Fruit fly (Drosophila melanogaster) whole organism, embryonic: ENCODE measurements around the gene Ufd1.

ENCODE experiments used
- Atf6 ChIP-seq: fragments of 200-800 bp; sonication (Bioruptor generic); IDR thresholded peaks from 2 replicates; pipeline ENCODE4 v1.3.6; 2022; ENCODE audit warnings: missing biosample characterization, missing genetic modification characterization
- Bgb ChIP-seq: fragments of 200-800 bp; sonication (Bioruptor generic); IDR thresholded peaks from 2 replicates; pipeline ENCODE4 v1.3.6; 2022; ENCODE audit warnings: missing biosample characterization, missing genetic modification characterization; ENCODE audit not compliant: partially characterized antibody
- CG10274 ChIP-seq: fragments of 200-800 bp; sonication (Bioruptor generic); optimal IDR thresholded peaks from 3 replicates; lab custom pipeline; 2017; ENCODE audit warnings: missing biosample characterization, mild to moderate bottlenecking, missing genetic modification characterization
- CG10321 ChIP-seq: fragments of 200-800 bp; sonication (Bioruptor generic); IDR thresholded peaks from 2 replicates; pipeline ENCODE4 v1.3.6; 2022; ENCODE audit warnings: missing biosample characterization, missing genetic modification characterization
- CG10654 ChIP-seq: fragments of 200-800 bp; sonication (Bioruptor generic); optimal IDR thresholded peaks from 2 replicates; lab custom pipeline; 2016; ENCODE audit warnings: missing biosample characterization, missing genetic modification characterization
- CG10979 ChIP-seq: fragments of 200-800 bp; sonication (Bioruptor generic); optimal IDR thresholded peaks from 2 replicates; lab custom pipeline; 2018; ENCODE audit warnings: missing biosample characterization, mild to moderate bottlenecking, missing genetic modification characterization, moderate library complexity
- CG12391 ChIP-seq: fragments of 200-800 bp; sonication (Bioruptor generic); optimal IDR thresholded peaks from 3 replicates; lab custom pipeline; 2018; ENCODE audit warnings: missing biosample characterization, mild to moderate bottlenecking, missing genetic modification characterization, moderate library complexity
- CG13287 ChIP-seq: fragments of 200-800 bp; sonication (Bioruptor generic); IDR thresholded peaks from 2 replicates; pipeline ENCODE4 v1.3.6; 2022; ENCODE audit warnings: missing biosample characterization, missing genetic modification characterization; ENCODE audit not compliant: partially characterized antibody
- CG13424 ChIP-seq: fragments of 200-800 bp; sonication (Bioruptor generic); optimal IDR thresholded peaks from 2 replicates; lab custom pipeline; 2019; ENCODE audit warnings: missing biosample characterization, mild to moderate bottlenecking, missing genetic modification characterization, moderate library complexity
- CG14050 ChIP-seq: fragments of 200-800 bp; sonication (Bioruptor generic); IDR thresholded peaks from 3 replicates; pipeline ENCODE4 v1.3.6; 2022; ENCODE audit warnings: missing biosample characterization, missing genetic modification characterization
- CG15514 ChIP-seq: fragments of 200-800 bp; sonication (Bioruptor generic); optimal IDR thresholded peaks from 3 replicates; lab custom pipeline; 2017; ENCODE audit warnings: missing biosample characterization, missing genetic modification characterization, mild to moderate bottlenecking, moderate library complexity, missing genetic modification reagents
- CG1603 ChIP-seq: fragments of 200-800 bp; sonication (Bioruptor generic); optimal IDR thresholded peaks from 2 replicates; lab custom pipeline; 2019; ENCODE audit warnings: missing biosample characterization, mild to moderate bottlenecking, missing genetic modification characterization, moderate library complexity
- CG17802 ChIP-seq: fragments of 200-800 bp; sonication (Bioruptor generic); optimal IDR thresholded peaks from 2 replicates; lab custom pipeline; 2018; ENCODE audit warnings: missing biosample characterization, mild to moderate bottlenecking, missing genetic modification characterization, moderate library complexity
- CG31365 ChIP-seq: fragments of 200-800 bp; sonication (Bioruptor generic); optimal IDR thresholded peaks from 2 replicates; lab custom pipeline; 2018; ENCODE audit warnings: missing biosample characterization, mild to moderate bottlenecking, missing genetic modification characterization
- CG4404 ChIP-seq: fragments of 200-800 bp; sonication (Bioruptor generic); IDR thresholded peaks from 2 replicates; pipeline ENCODE4 v1.3.6; 2022; ENCODE audit warnings: missing biosample characterization, missing genetic modification characterization
- D19A ChIP-seq: fragments of 200-800 bp; optimal IDR thresholded peaks from 3 replicates; lab custom pipeline; 2019; ENCODE audit warnings: missing biosample characterization, mild to moderate bottlenecking, missing genetic modification characterization, moderate library complexity
- Deaf1 ChIP-seq: fragments of 200-800 bp; optimal IDR thresholded peaks from 3 replicates; lab custom pipeline; 2019; ENCODE audit warnings: missing biosample characterization, mild to moderate bottlenecking, missing genetic modification characterization, moderate library complexity
- Dek ChIP-seq: fragments of 200-800 bp; sonication (Bioruptor generic); optimal IDR thresholded peaks from 3 replicates; lab custom pipeline; 2019; ENCODE audit warnings: missing biosample characterization, mild to moderate bottlenecking, missing genetic modification characterization, moderate library complexity
- Dfd ChIP-seq, 2 experiments: fragments of >200 bp; optimal IDR thresholded peaks; 2 replicates each; lab custom pipeline; 2017; ENCODE audit warnings: missing biosample characterization in 2 of 2, missing genetic modification characterization in 2 of 2
- Drgx ChIP-seq: fragments of 200-800 bp; sonication (Bioruptor generic); IDR thresholded peaks from 2 replicates; pipeline ENCODE4 v1.3.6; 2022; ENCODE audit warnings: missing biosample characterization, missing genetic modification characterization
- ERR ChIP-seq: fragments of 200-800 bp; sonication (Bioruptor generic); optimal IDR thresholded peaks from 2 replicates; lab custom pipeline; 2016; ENCODE audit warnings: missing biosample characterization, missing genetic modification characterization
- Hand ChIP-seq: fragments of 200-800 bp; sonication (Bioruptor generic); optimal IDR thresholded peaks from 2 replicates; lab custom pipeline; 2017; ENCODE audit warnings: mild to moderate bottlenecking, missing biosample characterization, missing genetic modification reagents, missing genetic modification characterization
- HmgZ ChIP-seq: fragments of 200-800 bp; sonication (Bioruptor generic); optimal IDR thresholded peaks from 2 replicates; lab custom pipeline; 2018; ENCODE audit warnings: missing biosample characterization, mild to moderate bottlenecking, missing genetic modification characterization
- Hr78 ChIP-seq, 2 experiments: fragments of 200-800 bp in 1 of 2; fragments of >200 bp in 1 of 2; sonication (Bioruptor generic) in 1 of 2; optimal IDR thresholded peaks; 2 replicates each; lab custom pipeline; 2017 to 2019; ENCODE audit warnings: missing biosample characterization in 2 of 2, missing genetic modification characterization in 2 of 2, mild to moderate bottlenecking in 1 of 2, moderate library complexity in 1 of 2
- Lpt ChIP-seq: fragments of >200 bp; optimal IDR thresholded peaks from 2 replicates; lab custom pipeline; 2018; ENCODE audit warnings: missing biosample characterization, missing genetic modification characterization
- MESR4 ChIP-seq: fragments of 200-800 bp; sonication (Bioruptor generic); optimal IDR thresholded peaks from 2 replicates; lab custom pipeline; 2018; ENCODE audit warnings: missing biosample characterization, mild to moderate bottlenecking, missing genetic modification characterization, moderate library complexity
- Mrtf ChIP-seq: fragments of 200-800 bp; sonication (Bioruptor generic); IDR thresholded peaks from 3 replicates; pipeline ENCODE4 v1.3.6; 2022; ENCODE audit warnings: missing biosample characterization, missing genetic modification characterization
- NK7.1 ChIP-seq: fragments of 200-800 bp; sonication (Bioruptor generic); optimal IDR thresholded peaks from 3 replicates; lab custom pipeline; 2016; ENCODE audit warnings: missing biosample characterization, missing genetic modification characterization
- PHDP ChIP-seq: fragments of 200-800 bp; sonication (Bioruptor generic); optimal IDR thresholded peaks from 3 replicates; lab custom pipeline; 2018; ENCODE audit warnings: missing biosample characterization, mild to moderate bottlenecking, missing genetic modification characterization, moderate library complexity
- Scr ChIP-seq: fragments of 200-800 bp; sonication (Bioruptor generic); IDR thresholded peaks from 2 replicates; pipeline ENCODE4 v1.3.6; 2022; ENCODE audit warnings: missing biosample characterization, missing genetic modification characterization; ENCODE audit not compliant: partially characterized antibody
- Spps ChIP-seq: fragments of 200-800 bp; sonication (Bioruptor generic); optimal IDR thresholded peaks from 2 replicates; lab custom pipeline; 2018; ENCODE audit warnings: missing biosample characterization, mild to moderate bottlenecking, missing genetic modification characterization
- Xrp1 ChIP-seq: fragments of 200-800 bp; sonication (Bioruptor generic); IDR thresholded peaks from 2 replicates; pipeline ENCODE4 v1.3.6; 2022; ENCODE audit warnings: missing biosample characterization, missing genetic modification characterization
- YL-1 ChIP-seq: fragments of 200-800 bp; sonication (Bioruptor generic); optimal IDR thresholded peaks from 3 replicates; lab custom pipeline; 2017; ENCODE audit warnings: missing biosample characterization, mild to moderate bottlenecking, missing genetic modification characterization
- bcd ChIP-seq: fragments of 200-800 bp; sonication (Bioruptor generic); optimal IDR thresholded peaks from 2 replicates; lab custom pipeline; 2017; ENCODE audit warnings: missing biosample characterization, mild to moderate bottlenecking, missing genetic modification characterization
- cg ChIP-seq: fragments of 200-800 bp; sonication (Bioruptor generic); optimal IDR thresholded peaks from 3 replicates; lab custom pipeline; 2019; ENCODE audit warnings: missing biosample characterization, mild to moderate bottlenecking, missing genetic modification characterization, moderate library complexity
- croc ChIP-seq: fragments of 200-800 bp; sonication (Bioruptor generic); conservative IDR thresholded peaks from 3 replicates; pipeline ENCODE4 v1.3.6; 2022; ENCODE audit warnings: missing biosample characterization, missing genetic modification characterization
- ind ChIP-seq: fragments of 200-800 bp; sonication (Bioruptor generic); optimal IDR thresholded peaks from 3 replicates; lab custom pipeline; 2016; ENCODE audit warnings: missing biosample characterization, missing genetic modification characterization
- jumu ChIP-seq: fragments of 200-800 bp; sonication (Bioruptor generic); optimal IDR thresholded peaks from 3 replicates; lab custom pipeline; 2016; ENCODE audit warnings: missing biosample characterization, missing genetic modification characterization
- ken ChIP-seq: fragments of 200-800 bp; sonication (Bioruptor generic); IDR thresholded peaks from 3 replicates; pipeline ENCODE4 v1.3.6; 2022; ENCODE audit warnings: missing biosample characterization, missing genetic modification characterization
- kni ChIP-seq: fragments of 200-800 bp; sonication (Bioruptor generic); optimal IDR thresholded peaks from 3 replicates; lab custom pipeline; 2017; ENCODE audit warnings: mild to moderate bottlenecking, missing biosample characterization, missing genetic modification reagents, missing genetic modification characterization
- otp ChIP-seq: fragments of 200-800 bp; sonication (Bioruptor generic); IDR thresholded peaks from 3 replicates; pipeline ENCODE4, ENCODE4 v1.3.6; 2022; ENCODE audit warnings: missing biosample characterization, missing genetic modification characterization
- pzg ChIP-seq: fragments of 200-800 bp; sonication (Bioruptor generic); optimal IDR thresholded peaks from 3 replicates; lab custom pipeline; 2018; ENCODE audit warnings: missing biosample characterization, mild to moderate bottlenecking, missing genetic modification characterization, moderate library complexity
- row ChIP-seq: fragments of 200-800 bp; sonication (Bioruptor generic); IDR thresholded peaks from 3 replicates; pipeline ENCODE4 v1.3.6; 2022; ENCODE audit warnings: missing biosample characterization, missing genetic modification characterization
- sd ChIP-seq: fragments of 200-800 bp; sonication (Bioruptor generic); optimal IDR thresholded peaks from 3 replicates; lab custom pipeline; 2018; ENCODE audit warnings: missing biosample characterization, mild to moderate bottlenecking, missing genetic modification characterization, moderate library complexity
- trem ChIP-seq: fragments of 200-800 bp; optimal IDR thresholded peaks from 3 replicates; lab custom pipeline; 2019; ENCODE audit warnings: missing biosample characterization, mild to moderate bottlenecking, missing genetic modification characterization, moderate library complexity
- vvl ChIP-seq: fragments of 200-800 bp; sonication (Bioruptor generic); IDR thresholded peaks from 2 replicates; pipeline ENCODE4 v1.3.6; 2022; ENCODE audit warnings: missing biosample characterization, missing genetic modification characterization
- zen ChIP-seq: fragments of 200-800 bp; sonication (Bioruptor generic); optimal IDR thresholded peaks from 3 replicates; lab custom pipeline; 2018; ENCODE audit warnings: missing biosample characterization, mild to moderate bottlenecking, missing genetic modification characterization, moderate library complexity

The Ufd1 gene

dm6 chr3L:11113198-11114197 lies 9.5 kb downstream of the Ufd1 start, which contains the start of gene Sod1 (continued):
- TF ChIP-seq CG10979 (tag; lab: Kevin White, UChicago) = no peak
- no peak for TF ChIP-seq CG10321
- no peak for TF ChIP-seq Lpt
- TF ChIP-seq Deaf1 = no peak
- peak; percentile 98 for TF ChIP-seq CG15514 (GFP tag; lab: Kevin White, UChicago)
- TF ChIP-seq YL-1 (GFP tag; lab: Kevin White, UChicago) = peak; percentile 73
- TF ChIP-seq CG17802 (tag; lab: Kevin White, UChicago) = peak; percentile 89
- peak; percentile 25 for TF ChIP-seq PHDP (tag; lab: Kevin White, UChicago)
- TF ChIP-seq Dek (tag; lab: Kevin White, UChicago) = peak; percentile 9
- no peak for TF ChIP-seq trem
- no peak for TF ChIP-seq HmgZ (tag; lab: Kevin White, UChicago)
- no peak for TF ChIP-seq jumu
- no peak for TF ChIP-seq Dfd (GFP tag; optimal IDR thresholded peaks at IDR 0.05; lab: Kevin White, UChicago)
- no peak for TF ChIP-seq bcd
- TF ChIP-seq sd = peak; percentile 24
- TF ChIP-seq CG10274 (GFP tag; lab: Kevin White, UChicago) = no peak
- TF ChIP-seq cg = peak; percentile 30
- no peak for TF ChIP-seq zen (tag; lab: Kevin White, UChicago)
- no peak for TF ChIP-seq D19A (tag; lab: Kevin White, UChicago)
- TF ChIP-seq Atf6 = 0 out of 2 replicates have a peak, but pooled peaks have one; percentile 8
- TF ChIP-seq Hand (GFP tag; lab: Kevin White, UChicago) = no peak
- TF ChIP-seq Drgx (GFP tag; lab: Robert Waterston, UW) = 0 out of 2 replicates have a peak, but pooled peaks have one; percentile 19
- peak; percentile 75 for TF ChIP-seq MESR4
- no peak for TF ChIP-seq CG13424 (tag; lab: Kevin White, UChicago)
- 0 out of 2 replicates have a peak, but pooled peaks have one; percentile 41 for TF ChIP-seq vvl
- no peak for TF ChIP-seq CG10654 (GFP tag; lab: Kevin White, UChicago)
- TF ChIP-seq ind (GFP tag; lab: Kevin White, UChicago) = no peak
- no peak for TF ChIP-seq kni (GFP tag; lab: Kevin White, UChicago)
- TF ChIP-seq Xrp1 (GFP tag; lab: Robert Waterston, UW) = peak; percentile 22; the same call in 1 of the 2 replicates
- TF ChIP-seq CG1603 (tag; lab: Kevin White, UChicago) = peak; percentile 27
- peak; percentile 38; the same call in 1 of the 2 replicates for TF ChIP-seq CG13287 (GFP tag; lab: Robert Waterston, UW)
- TF ChIP-seq croc = no peak
- no peak for TF ChIP-seq otp (GFP tag; lab: Robert Waterston, UW)
- TF ChIP-seq CG31365 (tag; lab: Kevin White, UChicago) = no peak
- peak; percentile 45; the same call in 2 of the 3 replicates for TF ChIP-seq row (GFP tag; lab: Robert Waterston, UW)
- no peak for TF ChIP-seq NK7.1 (GFP tag; lab: Kevin White, UChicago)
- TF ChIP-seq CG14050 (GFP tag; lab: Robert Waterston, UW) = no peak
- TF ChIP-seq CG12391 = peak; percentile 20
- 0 out of 2 replicates have a peak, but pooled peaks have one; percentile 33 for TF ChIP-seq Scr (GFP tag; lab: Robert Waterston, UW)
- TF ChIP-seq Bgb (GFP tag; lab: Robert Waterston, UW) = peak; percentile 29; the same call in 1 of the 2 replicates
- TF ChIP-seq ken (GFP tag; lab: Robert Waterston, UW) = no peak
- peak; percentile 76 for TF ChIP-seq pzg (GFP tag; lab: Kevin White, UChicago)
- no peak for TF ChIP-seq Mrtf
- TF ChIP-seq CG4404 (GFP tag; lab: Robert Waterston, UW) = no peak
- peak in 1 of 2 experiments; percentile 97 for TF ChIP-seq Hr78 (GFP tag; optimal IDR thresholded peaks at IDR 0.05; lab: Kevin White, UChicago)
- TF ChIP-seq Spps (tag; lab: Kevin White, UChicago) = no peak
- peak; percentile 71 for TF ChIP-seq ERR
